Worm (Caenorhabditis elegans): ENCODE results near the gene cyp-13A1.

cyp-13A1 gene

DNA sequence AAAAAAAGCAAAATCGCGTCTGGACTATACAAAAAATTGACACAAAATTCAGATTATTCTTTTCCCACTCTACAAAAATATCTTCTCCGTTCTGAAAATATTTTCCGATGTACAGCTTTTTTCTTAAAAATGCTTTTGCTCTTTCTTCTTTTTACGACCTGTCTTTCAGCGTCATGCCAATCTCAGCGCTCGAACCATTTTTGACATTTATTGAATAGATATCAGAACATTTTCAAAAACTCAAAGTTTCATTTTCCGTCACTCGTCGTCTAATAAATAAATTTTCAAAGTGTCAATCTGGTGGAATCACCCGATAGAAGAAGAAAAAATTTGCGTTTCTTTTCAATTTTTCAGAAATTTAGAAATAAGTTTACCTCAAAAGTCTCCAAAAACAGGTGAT, 40.4 kb downstream of the cyp-13A1 start (continued):
- TF ChIP-seq ceh-32 (tag; optimal IDR thresholded peaks at IDR 0.05; ENCODE audit: poor library complexity) (no peak), ctbp-1 (GFP tag; IDR thresholded peaks at IDR 0.05) (no peak), hlh-11 (tag; optimal IDR thresholded peaks at IDR 0.05) (peak; percentile 16), cey-2 (tag; optimal IDR thresholded peaks at IDR 0.05; ENCODE audit: borderline replicate concordance, insufficient read depth) (no peak), unc-62 (GFP tag; optimal IDR thresholded peaks at IDR 0.05 in 1 of 2) (peak in 1 of 2 experiments; percentile 82), unc-62 (tag; optimal IDR thresholded peaks at IDR 0.05) (no peak), D1046.2 (GFP tag; IDR thresholded peaks at IDR 0.05) (no peak), nhr-237 (tag; optimal IDR thresholded peaks at IDR 0.05) (no peak), saeg-2 (GFP tag; IDR thresholded peaks at IDR 0.05) (no peak), T26A8.4 (GFP tag; IDR thresholded peaks at IDR 0.05) (no peak), ces-1 (GFP tag; optimal IDR thresholded peaks at IDR 0.05) (no peak), dpl-1 (GFP tag; optimal IDR thresholded peaks at IDR 0.05) (no peak), rbr-2 (tag; optimal IDR thresholded peaks at IDR 0.05) (no peak), Y105C5A.15 (GFP tag; IDR thresholded peaks at IDR 0.05) (no peak), daf-16 (GFP tag; optimal IDR thresholded peaks at IDR 0.05) (no peak), daf-16 (tag; optimal IDR thresholded peaks at IDR 0.05) (peak; percentile 46), nhr-6 (tag; optimal IDR thresholded peaks at IDR 0.05) (no peak), madf-9 (GFP tag; conservative IDR thresholded peaks at IDR 0.05) (no peak), lin-39 (tag; optimal IDR thresholded peaks at IDR 0.05) (no peak), nhr-111 (GFP tag; optimal IDR thresholded peaks at IDR 0.05) (no peak), php-3 (GFP tag; IDR thresholded peaks at IDR 0.05) (peak; percentile 89), mdt-29 (GFP tag; IDR thresholded peaks at IDR 0.05) (peak; percentile 48; the same call in 1 of the 2 replicates), snpc-1.2 (GFP tag; IDR thresholded peaks at IDR 0.05) (no peak), lin-38 (GFP tag; IDR thresholded peaks at IDR 0.05) (no peak; the same call in 1 of the 2 replicates), ceh-44 (GFP tag; IDR thresholded peaks at IDR 0.05) (no peak), F10B5.3 (tag; optimal IDR thresholded peaks at IDR 0.05) (no peak), arid-1 (GFP tag; conservative IDR thresholded peaks at IDR 0.05) (no peak), F49E8.2 (tag; optimal IDR thresholded peaks at IDR 0.05; ENCODE audit: borderline replicate concordance) (no peak), skn-1 (tag; optimal IDR thresholded peaks at IDR 0.05) (no peak), hmg-1.1 (GFP tag; IDR thresholded peaks at IDR 0.05) (no peak), set-16 (GFP tag; IDR thresholded peaks at IDR 0.05) (no peak), unc-39 (tag; optimal IDR thresholded peaks at IDR 0.05) (no peak), dve-1 (tag; optimal IDR thresholded peaks at IDR 0.05; ENCODE audit: insufficient read depth) (peak; percentile 78), duxl-1 (tag; optimal IDR thresholded peaks at IDR 0.05; ENCODE audit: poor library complexity) (no peak), nhr-48 (tag; optimal IDR thresholded peaks at IDR 0.05) (no peak), hif-1 (tag; optimal IDR thresholded peaks at IDR 0.05) (no peak), tra-1 (GFP tag; IDR thresholded peaks at IDR 0.05) (peak; percentile 62), daf-12 (tag; optimal IDR thresholded peaks at IDR 0.05) (no peak), nhr-102 (tag; optimal IDR thresholded peaks at IDR 0.05) (no peak), dmd-8 (GFP tag; IDR thresholded peaks at IDR 0.05) (no peak), ZK546.5 (tag; optimal IDR thresholded peaks at IDR 0.05) (no peak), Y75B8A.6 (GFP tag; IDR thresholded peaks at IDR 0.05) (no peak), ztf-11 (tag; optimal IDR thresholded peaks at IDR 0.05) (no peak), dmd-6 (GFP tag; IDR thresholded peaks at IDR 0.05) (peak; percentile 91)
